Worm (Caenorhabditis elegans) whole organism, young adult: Measurements from ENCODE around the gene lgc-19.

Experiments
- C17E4.6 ChIP-seq: fragments of 200-800 bp; sonication (Bioruptor generic); IDR thresholded peaks from 2 replicates; pipeline ENCODE4 v1.3.6; 2022; ENCODE audit warnings: missing genetic modification reagents, missing genetic modification characterization, missing compliant biosample characterization
- F55B11.4 ChIP-seq: sonication (generic microtip); optimal IDR thresholded peaks from 2 replicates; lab custom pipeline; 2016; ENCODE audit warnings: missing compliant biosample characterization, missing genetic modification characterization, borderline replicate concordance; ENCODE audit not compliant: insufficient read depth
- F57A8.1 ChIP-seq: fragments of 200-800 bp; sonication (Bioruptor generic); optimal IDR thresholded peaks from 2 replicates; lab custom pipeline; 2018; ENCODE audit warnings: mild to moderate bottlenecking, missing genetic modification characterization, moderate library complexity, missing compliant biosample characterization
- K11D2.4 ChIP-seq: fragments of 200-800 bp; sonication (Bioruptor generic); IDR thresholded peaks from 2 replicates; pipeline ENCODE4 v1.3.6; 2022; ENCODE audit warnings: missing genetic modification reagents, missing genetic modification characterization, missing compliant biosample characterization
- Y53F4B.3 ChIP-seq: fragments of 200-800 bp; sonication (Bioruptor generic); IDR thresholded peaks from 2 replicates; pipeline ENCODE4 v1.3.6; 2022; ENCODE audit warnings: missing genetic modification reagents, missing genetic modification characterization, missing compliant biosample characterization
- Y53G8AR.9 ChIP-seq: fragments of 200-800 bp; sonication (Bioruptor generic); conservative IDR thresholded peaks from 2 replicates; pipeline ENCODE4 v1.3.6; 2022; ENCODE audit warnings: missing genetic modification reagents, missing genetic modification characterization, missing compliant biosample characterization
- atf-7 ChIP-seq: sonication (generic microtip); optimal IDR thresholded peaks from 2 replicates; lab custom pipeline; 2017; ENCODE audit warnings: mild to moderate bottlenecking, missing genetic modification characterization, missing compliant biosample characterization
- attf-6 ChIP-seq: fragments of 200-800 bp; sonication (Bioruptor generic); IDR thresholded peaks from 2 replicates; pipeline ENCODE4 v1.3.6; 2022; ENCODE audit warnings: missing genetic modification reagents, missing genetic modification characterization, missing compliant biosample characterization
- bed-2 ChIP-seq: fragments of 200-800 bp; sonication (Bioruptor generic); IDR thresholded peaks from 2 replicates; pipeline ENCODE4 v1.3.6; 2022; ENCODE audit warnings: missing genetic modification reagents, missing genetic modification characterization, missing compliant biosample characterization
- ceh-100 ChIP-seq: fragments of 200-800 bp; sonication (Bioruptor generic); IDR thresholded peaks from 2 replicates; pipeline ENCODE4 v1.3.6; 2022; ENCODE audit warnings: missing genetic modification reagents, missing genetic modification characterization, missing compliant biosample characterization
- ceh-27 ChIP-seq: fragments of 200-800 bp; sonication (Bioruptor generic); optimal IDR thresholded peaks from 2 replicates; lab custom pipeline; 2018; ENCODE audit warnings: mild to moderate bottlenecking, missing genetic modification characterization, moderate library complexity, missing compliant biosample characterization
- ceh-91 ChIP-seq: fragments of 200-800 bp; sonication (Bioruptor generic); IDR thresholded peaks from 2 replicates; pipeline ENCODE4 v1.3.6; 2022; ENCODE audit warnings: missing genetic modification reagents, missing genetic modification characterization, missing compliant biosample characterization
- dpl-1 ChIP-seq: fragments of 150-350 bp; optimal IDR thresholded peaks from 2 replicates; lab custom pipeline; 2014; ENCODE audit warnings: missing biosample characterization, missing genetic modification reagents, missing genetic modification characterization
- efl-1 ChIP-seq: fragments of 150-350 bp; optimal IDR thresholded peaks from 2 replicates; lab custom pipeline; 2014; ENCODE audit warnings: missing biosample characterization, missing genetic modification reagents, missing genetic modification characterization
- egl-18 ChIP-seq: fragments of 200-800 bp; sonication (Bioruptor generic); IDR thresholded peaks from 2 replicates; pipeline ENCODE4 v1.3.6; 2022; ENCODE audit warnings: missing genetic modification reagents, missing genetic modification characterization, missing compliant biosample characterization
- hmg-1.2 ChIP-seq: fragments of 200-800 bp; sonication (Bioruptor generic); IDR thresholded peaks from 2 replicates; pipeline ENCODE4 v1.3.6; 2022; ENCODE audit warnings: missing genetic modification reagents, missing genetic modification characterization, missing compliant biosample characterization
- hmg-20 ChIP-seq: fragments of 200-800 bp; sonication (Bioruptor generic); IDR thresholded peaks from 2 replicates; pipeline ENCODE4 v1.3.6; 2022; ENCODE audit warnings: missing genetic modification reagents, missing genetic modification characterization, missing compliant biosample characterization
- lin-35 ChIP-seq, 3 experiments: fragments of 150-350 bp in 2 of 3; sonication (generic microtip) in 1 of 3; optimal IDR thresholded peaks; 2 replicates each; lab custom pipeline; 2014 to 2018; ENCODE audit warnings: missing biosample characterization in 3 of 3, missing genetic modification characterization in 3 of 3, missing genetic modification reagents in 3 of 3
- lir-1 ChIP-seq: fragments of 200-800 bp; sonication (Bioruptor generic); conservative IDR thresholded peaks from 2 replicates; pipeline ENCODE4 v1.3.6; 2022; ENCODE audit warnings: missing genetic modification reagents, missing genetic modification characterization, missing compliant biosample characterization
- lsy-27 ChIP-seq: sonication (generic microtip); optimal IDR thresholded peaks from 2 replicates; lab custom pipeline; 2017; ENCODE audit warnings: missing genetic modification characterization, mild to moderate bottlenecking, missing compliant biosample characterization, antibody characterized with exemption, missing genotype, borderline replicate concordance; ENCODE audit not compliant: insufficient read depth
- mel-28 ChIP-seq: sonication (generic microtip); optimal IDR thresholded peaks from 2 replicates; lab custom pipeline; 2016; ENCODE audit warnings: borderline replicate concordance, mild to moderate bottlenecking, missing genetic modification characterization, missing compliant biosample characterization
- nfya-1 ChIP-seq: sonication (generic microtip); optimal IDR thresholded peaks from 2 replicates; lab custom pipeline; 2017; ENCODE audit warnings: antibody characterized with exemption, missing compliant biosample characterization, missing genetic modification characterization, borderline replicate concordance; ENCODE audit not compliant: insufficient read depth
- nhr-27 ChIP-seq: fragments of 200-800 bp; sonication (Bioruptor generic); optimal IDR thresholded peaks from 2 replicates; lab custom pipeline; 2018; ENCODE audit warnings: mild to moderate bottlenecking, missing genetic modification characterization, moderate library complexity, missing compliant biosample characterization
- nhr-90 ChIP-seq: sonication (generic microtip); optimal IDR thresholded peaks from 2 replicates; lab custom pipeline; 2016; ENCODE audit warnings: missing genotype, mild to moderate bottlenecking, missing genetic modification characterization, missing compliant biosample characterization
- pbrm-1 ChIP-seq: fragments of 200-800 bp; sonication (Bioruptor generic); IDR thresholded peaks from 2 replicates; pipeline ENCODE4 v1.3.6; 2022; ENCODE audit warnings: missing genetic modification reagents, missing genetic modification characterization, missing compliant biosample characterization
- pha-4 ChIP-seq: fragments of 150-350 bp; sonication (generic microtip); optimal IDR thresholded peaks from 2 replicates; lab custom pipeline; 2014; ENCODE audit warnings: missing biosample characterization, missing genetic modification reagents, missing genetic modification characterization
- rec-8 ChIP-seq, 2 experiments: sonication (generic microtip); optimal IDR thresholded peaks; 2 replicates each; lab custom pipeline; 2016; ENCODE audit warnings: mild to moderate bottlenecking in 2 of 2, missing genetic modification characterization in 2 of 2, missing genetic modification reagents in 2 of 2, missing genotype in 2 of 2, missing biosample characterization in 1 of 2, missing compliant biosample characterization in 1 of 2, moderate library complexity in 1 of 2
- repo-1 ChIP-seq: sonication (generic microtip); optimal IDR thresholded peaks from 2 replicates; lab custom pipeline; 2017; ENCODE audit warnings: mild to moderate bottlenecking, missing genetic modification characterization, missing compliant biosample characterization
- sdz-38 ChIP-seq: sonication (generic microtip); optimal IDR thresholded peaks from 2 replicates; lab custom pipeline; 2016; ENCODE audit warnings: missing genotype, missing genetic modification characterization, missing compliant biosample characterization
- snpc-4 ChIP-seq, 5 experiments: fragments of 150-350 bp in 1 of 5; sonication (generic microtip) in 4 of 5; optimal IDR thresholded peaks; 2 replicates each; lab custom pipeline; 2014 to 2018; ENCODE audit warnings: missing genetic modification characterization in 5 of 5, missing biosample characterization in 3 of 5, antibody characterized with exemption in 2 of 5, mild to moderate bottlenecking in 2 of 5, missing compliant biosample characterization in 2 of 5, missing genotype in 2 of 5, moderate library complexity in 2 of 5, missing genetic modification reagents in 1 of 5
- somi-1 ChIP-seq: fragments of 200-800 bp; sonication (Bioruptor generic); optimal IDR thresholded peaks from 2 replicates; lab custom pipeline; 2018; ENCODE audit warnings: mild to moderate bottlenecking, missing genetic modification characterization, missing compliant biosample characterization
- unc-130 ChIP-seq: sonication (generic microtip); optimal IDR thresholded peaks from 2 replicates; lab custom pipeline; 2016; ENCODE audit warnings: missing genetic modification reagents, missing genetic modification characterization, missing compliant biosample characterization
- ztf-25 ChIP-seq: fragments of 200-800 bp; sonication (Bioruptor generic); IDR thresholded peaks from 2 replicates; pipeline ENCODE4 v1.3.6; 2022; ENCODE audit warnings: missing genetic modification reagents, missing genetic modification characterization, missing compliant biosample characterization

The lgc-19 gene

DNA sequence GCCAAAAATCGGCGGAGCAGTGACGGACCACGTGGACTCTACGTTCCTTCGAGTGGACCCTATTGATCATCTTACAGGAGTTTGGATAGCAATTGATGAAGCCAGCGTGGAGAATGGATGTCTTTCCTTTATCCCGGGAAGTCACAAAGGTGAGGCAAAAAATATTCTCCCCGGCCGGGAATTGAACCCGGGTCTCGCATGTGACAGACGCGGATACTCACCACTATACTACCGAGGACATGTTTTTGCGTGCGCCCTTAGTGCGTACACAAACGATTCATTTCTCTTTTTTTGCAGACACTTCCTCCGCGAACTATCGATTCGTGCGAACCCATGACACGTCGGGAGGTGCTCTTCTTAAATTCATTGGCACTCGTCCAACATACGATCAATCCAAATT lies 31.3 kb downstream of the lgc-19 start (continued):
- peak; percentile 74; the same call in 1 of the 2 replicates for TF ChIP-seq ztf-25 (GFP tag; lab: Robert Waterston, UW)
- TF ChIP-seq F57A8.1 (GFP tag; lab: Kevin White, UChicago), result no peak
- no peak for TF ChIP-seq nfya-1 (tag; lab: Kevin White, UChicago)
- peak; percentile 97 for TF ChIP-seq ceh-27 (GFP tag; lab: Kevin White, UChicago)
- TF ChIP-seq repo-1 (tag; lab: Kevin White, UChicago), result peak; percentile 69
- TF ChIP-seq K11D2.4, result peak; percentile 40; the same call in 1 of the 2 replicates
- TF ChIP-seq pbrm-1, result peak; percentile 9; the same call in 1 of the 2 replicates
- no peak for TF ChIP-seq nhr-27 (tag; lab: Kevin White, UChicago)
- TF ChIP-seq atf-7 (tag; lab: Kevin White, UChicago), result peak; percentile 1
- 0 out of 2 replicates have a peak, but pooled peaks have one; percentile 49 for TF ChIP-seq Y53G8AR.9 (GFP tag; lab: Robert Waterston, UW)

ce11 chrIV:15930694-15931093 lies 31.8 kb downstream of the lgc-19 start:
- TF ChIP-seq rec-8 (tag; optimal IDR thresholded peaks at IDR 0.05; lab: Kevin White, UChicago) (no peak), F55B11.4 (tag; lab: Kevin White, UChicago) (no peak), somi-1 (GFP tag; lab: Kevin White, UChicago) (no peak), bed-2 (no peak), hmg-1.2 (no peak), unc-130 (no peak), ceh-91 (GFP tag; lab: Robert Waterston, UW) (no peak), sdz-38 (no peak), attf-6 (GFP tag; lab: Robert Waterston, UW) (no peak), dpl-1 (no peak), ceh-27 (GFP tag; lab: Kevin White, UChicago) (no peak), F57A8.1 (GFP tag; lab: Kevin White, UChicago) (no peak), ztf-25 (GFP tag; lab: Robert Waterston, UW) (no peak), C17E4.6 (GFP tag; lab: Robert Waterston, UW) (no peak), snpc-4 (GFP tag; optimal IDR thresholded peaks at IDR 0.05; lab: Kevin White, UChicago) (no peak), snpc-4 (tag; optimal IDR thresholded peaks at IDR 0.05; lab: Kevin White, UChicago) (no peak)

- TF ChIP-seq attf-6 (GFP tag; lab: Robert Waterston, UW) (no peak), hmg-20 (no peak), somi-1 (GFP tag; lab: Kevin White, UChicago) (no peak), atf-7 (tag; lab: Kevin White, UChicago) (no peak), egl-18 (GFP tag; lab: Robert Waterston, UW) (no peak), lsy-27 (tag; lab: Kevin White, UChicago) (no peak), nhr-90 (tag; lab: Kevin White, UChicago) (no peak), Y53F4B.3 (no peak), mel-28 (tag; lab: Kevin White, UChicago) (no peak), ceh-100 (GFP tag; lab: Robert Waterston, UW) (no peak), lin-35 (GFP tag; optimal IDR thresholded peaks at IDR 0.05; lab: Kevin White, UChicago) (no peak), sdz-38 (no peak), pha-4 (tag; lab: Kevin White, UChicago) (no peak), lir-1 (GFP tag; lab: Robert Waterston, UW) (no peak), efl-1 (GFP tag; lab: Kevin White, UChicago) (no peak)
Observed at ce11 chrIV:15930281-15930680, 32.2 kb downstream of the lgc-19 start, which contains the start of gene Y105C5B.9. TSS of gene Y105C5B.9 (plus strand) at chrIV:15930581.
